Fruit fly (Drosophila melanogaster) whole organism: ENCODE measurements around the gene CG6688.

Experiments used
- CG8478 ChIP-seq: fragments of >200 bp; optimal IDR thresholded peaks from 2 replicates; lab custom pipeline; 2018; ENCODE audit warnings: inconsistent platforms
- Dll ChIP-seq: fragments of >200 bp; optimal IDR thresholded peaks from 2 replicates; lab custom pipeline; 2017
- EcR ChIP-seq, 2 experiments: fragments of >200 bp; optimal IDR thresholded peaks; 2 replicates each; lab custom pipeline; 2017; ENCODE audit warnings: missing biosample characterization in 2 of 2, missing genetic modification characterization in 2 of 2, missing genetic modification reagents in 2 of 2
- pan ChIP-seq: fragments of >200 bp; optimal IDR thresholded peaks from 2 replicates; lab custom pipeline; 2017
- psq ChIP-seq: fragments of >200 bp; optimal IDR thresholded peaks from 2 replicates; lab custom pipeline; 2017
- usp ChIP-seq: fragments of >200 bp; optimal IDR thresholded peaks from 2 replicates; lab custom pipeline; 2017; ENCODE audit warnings: missing biosample characterization, missing genetic modification characterization, mixed read lengths

Gene CG6688

dm6 chr3R:23012017-23012416 is at the start of gene CG6688:
Gene CG6688 (plus strand): TSS chr3R:23012412.
- TF ChIP-seq Dll (lab: Kevin White, UChicago): no peak
- TF ChIP-seq psq (lab: Kevin White, UChicago): no peak
- no peak for TF ChIP-seq usp (GFP tag; lab: Kevin White, UChicago)
- no peak for TF ChIP-seq pan (lab: Kevin White, UChicago)
- no peak for TF ChIP-seq CG8478 (lab: Kevin White, UChicago)
- no peak for TF ChIP-seq EcR (GFP tag; optimal IDR thresholded peaks at IDR 0.05; lab: Kevin White, UChicago)

- TF ChIP-seq pan (lab: Kevin White, UChicago): no peak
- TF ChIP-seq Dll (lab: Kevin White, UChicago): no peak
- TF ChIP-seq CG8478 (lab: Kevin White, UChicago): no peak
- no peak for TF ChIP-seq usp (GFP tag; lab: Kevin White, UChicago)
- TF ChIP-seq EcR (GFP tag; optimal IDR thresholded peaks at IDR 0.05; lab: Kevin White, UChicago): no peak
- TF ChIP-seq psq (lab: Kevin White, UChicago): no peak
Measured at dm6 chr3R:22965220-22965619, 47.0 kb upstream of the CG6688 start.

- TF ChIP-seq Dll (lab: Kevin White, UChicago) (no peak), usp (GFP tag; lab: Kevin White, UChicago) (no peak), psq (lab: Kevin White, UChicago) (no peak), CG8478 (lab: Kevin White, UChicago) (no peak), pan (lab: Kevin White, UChicago) (no peak), EcR (GFP tag; optimal IDR thresholded peaks at IDR 0.05; lab: Kevin White, UChicago) (no peak)
Measured at dm6 chr3R:22965984-22966383, 46.2 kb upstream of the CG6688 start, which contains the start of gene Tpl94D. Gene Tpl94D (plus strand): TSS chr3R:22966284.

dm6 chr3R:22976997-22977396 is 35.2 kb upstream of the CG6688 start, which contains the start of gene Gbp3:
Gene Gbp3 (plus strand): TSS chr3R:22977270.
- TF ChIP-seq Dll (lab: Kevin White, UChicago): no peak
- TF ChIP-seq EcR (GFP tag; optimal IDR thresholded peaks at IDR 0.05; lab: Kevin White, UChicago): no peak
- TF ChIP-seq pan (lab: Kevin White, UChicago): no peak
- no peak for TF ChIP-seq psq (lab: Kevin White, UChicago)
- TF ChIP-seq usp (GFP tag; lab: Kevin White, UChicago): no peak
- TF ChIP-seq CG8478 (lab: Kevin White, UChicago): no peak

- TF ChIP-seq pan (lab: Kevin White, UChicago) (no peak), CG8478 (lab: Kevin White, UChicago) (no peak), psq (lab: Kevin White, UChicago) (no peak), EcR (GFP tag; optimal IDR thresholded peaks at IDR 0.05; lab: Kevin White, UChicago) (no peak), usp (GFP tag; lab: Kevin White, UChicago) (no peak), Dll (lab: Kevin White, UChicago) (no peak)
Measured at dm6 chr3R:22986981-22987380, 25.2 kb upstream of the CG6688 start, which contains the start of gene Or94a. Gene Or94a (plus strand): TSS chr3R:22987281.

dm6 chr3R:22988995-22989394 is 23.2 kb upstream of the CG6688 start, which contains the start of gene Or94b:
Gene Or94b (plus strand): TSS chr3R:22989295.
- TF ChIP-seq psq (lab: Kevin White, UChicago) (no peak), pan (lab: Kevin White, UChicago) (no peak), CG8478 (lab: Kevin White, UChicago) (no peak), EcR (GFP tag; optimal IDR thresholded peaks at IDR 0.05; lab: Kevin White, UChicago) (no peak), Dll (lab: Kevin White, UChicago) (no peak), usp (GFP tag; lab: Kevin White, UChicago) (no peak)

dm6 chr3R:22997912-22998622 is 14.1 kb upstream of the CG6688 start, which contains the start of gene Nha2:
Gene Nha2 (minus strand): TSS chr3R:22998528.
- TF ChIP-seq Dll (lab: Kevin White, UChicago): no peak
- TF ChIP-seq CG8478 (lab: Kevin White, UChicago): no peak
- TF ChIP-seq usp (GFP tag; lab: Kevin White, UChicago): no peak
- no peak for TF ChIP-seq EcR (GFP tag; optimal IDR thresholded peaks at IDR 0.05; lab: Kevin White, UChicago)
- no peak for TF ChIP-seq pan (lab: Kevin White, UChicago)
- no peak for TF ChIP-seq psq (lab: Kevin White, UChicago)

dm6 chr3R:22998623-22999179 is 13.5 kb upstream of the CG6688 start:
- TF ChIP-seq psq (lab: Kevin White, UChicago) (no peak), Dll (lab: Kevin White, UChicago) (no peak), CG8478 (lab: Kevin White, UChicago) (no peak), pan (lab: Kevin White, UChicago) (no peak), EcR (GFP tag; optimal IDR thresholded peaks at IDR 0.05; lab: Kevin White, UChicago) (no peak), usp (GFP tag; lab: Kevin White, UChicago) (no peak)

dm6 chr3R:23004161-23004560 is 8.1 kb upstream of the CG6688 start:
- no peak for TF ChIP-seq psq (lab: Kevin White, UChicago)
- TF ChIP-seq EcR (GFP tag; optimal IDR thresholded peaks at IDR 0.05; lab: Kevin White, UChicago): no peak
- TF ChIP-seq CG8478 (lab: Kevin White, UChicago): no peak
- no peak for TF ChIP-seq Dll (lab: Kevin White, UChicago)
- no peak for TF ChIP-seq usp (GFP tag; lab: Kevin White, UChicago)
- no peak for TF ChIP-seq pan (lab: Kevin White, UChicago)

dm6 chr3R:23009480-23010115 is 2.6 kb upstream of the CG6688 start:
- TF ChIP-seq Dll (lab: Kevin White, UChicago) (no peak), CG8478 (lab: Kevin White, UChicago) (no peak), EcR (GFP tag; optimal IDR thresholded peaks at IDR 0.05; lab: Kevin White, UChicago) (no peak), pan (lab: Kevin White, UChicago) (no peak), usp (GFP tag; lab: Kevin White, UChicago) (no peak), psq (lab: Kevin White, UChicago) (no peak)
